Fruit fly (Drosophila melanogaster) whole organism, embryonic: Measurements from ENCODE around the gene Pvf2.

Experiments used
- Ada2b ChIP-seq: fragments of 200-800 bp; sonication (Bioruptor generic); IDR thresholded peaks from 2 replicates; pipeline ENCODE4 v1.3.6; 2022; ENCODE audit warnings: missing biosample characterization, missing genetic modification characterization
- Adf1 ChIP-seq: fragments of 200-800 bp; sonication (Bioruptor generic); IDR thresholded peaks from 2 replicates; pipeline ENCODE4 v1.3.6; 2022; ENCODE audit warnings: missing biosample characterization, missing genetic modification characterization
- CG10267 ChIP-seq: fragments of 200-800 bp; sonication (Bioruptor generic); optimal IDR thresholded peaks from 2 replicates; lab custom pipeline; 2018; ENCODE audit warnings: missing biosample characterization, mild to moderate bottlenecking, missing genetic modification characterization, moderate library complexity
- CG10321 ChIP-seq: fragments of 200-800 bp; sonication (Bioruptor generic); IDR thresholded peaks from 2 replicates; pipeline ENCODE4 v1.3.6; 2022; ENCODE audit warnings: missing biosample characterization, missing genetic modification characterization
- CG10543 ChIP-seq: fragments of 200-800 bp; sonication (Bioruptor generic); optimal IDR thresholded peaks from 3 replicates; lab custom pipeline; 2017; ENCODE audit warnings: missing biosample characterization, mild to moderate bottlenecking, missing genetic modification characterization, moderate library complexity
- CG10654 ChIP-seq: fragments of 200-800 bp; sonication (Bioruptor generic); optimal IDR thresholded peaks from 2 replicates; lab custom pipeline; 2016; ENCODE audit warnings: missing biosample characterization, missing genetic modification characterization
- CG11456 ChIP-seq: fragments of 200-800 bp; sonication (Bioruptor generic); IDR thresholded peaks from 3 replicates; pipeline ENCODE4 v1.3.6; 2022; ENCODE audit warnings: missing biosample characterization, missing genetic modification characterization
- CG11695 ChIP-seq: fragments of 200-800 bp; sonication (Bioruptor generic); IDR thresholded peaks from 3 replicates; pipeline ENCODE4 v1.3.6; 2022; ENCODE audit warnings: missing biosample characterization, missing genetic modification characterization
- CG1233 ChIP-seq: fragments of 200-800 bp; sonication (Bioruptor generic); optimal IDR thresholded peaks from 4 replicates; lab custom pipeline; 2018; ENCODE audit warnings: missing biosample characterization, mild to moderate bottlenecking, missing genetic modification characterization
- CG13624 ChIP-seq: fragments of 200-800 bp; sonication (Bioruptor generic); optimal IDR thresholded peaks from 2 replicates; lab custom pipeline; 2016; ENCODE audit warnings: missing biosample characterization, missing genetic modification characterization
- CG16813 ChIP-seq: fragments of 200-800 bp; sonication (Bioruptor generic); IDR thresholded peaks from 3 replicates; pipeline ENCODE4 v1.3.6; 2022; ENCODE audit warnings: missing biosample characterization, missing genetic modification characterization; ENCODE audit not compliant: partially characterized antibody
- CG17328 ChIP-seq: fragments of 200-800 bp; sonication (Bioruptor generic); IDR thresholded peaks from 2 replicates; pipeline ENCODE4 v1.3.6; 2022; ENCODE audit warnings: missing biosample characterization, missing genetic modification characterization
- CG31388 ChIP-seq: fragments of 200-800 bp; sonication (Bioruptor generic); optimal IDR thresholded peaks from 2 replicates; lab custom pipeline; 2016; ENCODE audit warnings: missing biosample characterization, missing genetic modification characterization
- CG32532 ChIP-seq: fragments of 200-800 bp; sonication (Bioruptor generic); IDR thresholded peaks from 2 replicates; pipeline ENCODE4 v1.3.6; 2022; ENCODE audit warnings: missing biosample characterization, missing genetic modification characterization
- CG33557 ChIP-seq: fragments of 200-800 bp; sonication (Bioruptor generic); optimal IDR thresholded peaks from 2 replicates; lab custom pipeline; 2019; ENCODE audit warnings: missing biosample characterization, mild to moderate bottlenecking, missing genetic modification characterization, moderate library complexity
- CG3995 ChIP-seq: fragments of 200-800 bp; sonication (Bioruptor generic); optimal IDR thresholded peaks from 3 replicates; lab custom pipeline; 2016; ENCODE audit warnings: missing biosample characterization, missing genetic modification characterization
- CG42726 ChIP-seq: fragments of 200-800 bp; sonication (Bioruptor generic); IDR thresholded peaks from 2 replicates; pipeline ENCODE4 v1.3.6; 2022; ENCODE audit warnings: missing biosample characterization, missing genetic modification characterization; ENCODE audit not compliant: partially characterized antibody
- CG6689 ChIP-seq: fragments of 200-800 bp; sonication (Bioruptor generic); IDR thresholded peaks from 2 replicates; pipeline ENCODE4 v1.3.6; 2022; ENCODE audit warnings: missing biosample characterization, missing genetic modification characterization
- CG9437 ChIP-seq: fragments of 200-800 bp; sonication (Bioruptor generic); optimal IDR thresholded peaks from 2 replicates; lab custom pipeline; 2018; ENCODE audit warnings: missing biosample characterization, mild to moderate bottlenecking, missing genetic modification characterization
- CG9817 ChIP-seq: fragments of 200-800 bp; sonication (Bioruptor generic); optimal IDR thresholded peaks from 2 replicates; lab custom pipeline; 2018; ENCODE audit warnings: missing biosample characterization, mild to moderate bottlenecking, missing genetic modification characterization, moderate library complexity
- CoRest ChIP-seq: fragments of 200-800 bp; sonication (Bioruptor generic); optimal IDR thresholded peaks from 3 replicates; lab custom pipeline; 2018; ENCODE audit warnings: missing biosample characterization, mild to moderate bottlenecking, missing genetic modification characterization, moderate library complexity
- HLH54F ChIP-seq: fragments of 200-800 bp; sonication (Bioruptor generic); optimal IDR thresholded peaks from 3 replicates; lab custom pipeline; 2016; ENCODE audit warnings: missing biosample characterization, missing genetic modification characterization
- Lpt ChIP-seq: fragments of >200 bp; optimal IDR thresholded peaks from 2 replicates; lab custom pipeline; 2018; ENCODE audit warnings: missing biosample characterization, missing genetic modification characterization
- Oli ChIP-seq: fragments of 200-800 bp; sonication (Bioruptor generic); optimal IDR thresholded peaks from 2 replicates; lab custom pipeline; 2018; ENCODE audit warnings: missing biosample characterization, mild to moderate bottlenecking, missing genetic modification characterization, moderate library complexity
- Pdp1 ChIP-seq, 2 experiments: fragments of 200-800 bp; sonication (Bioruptor generic); optimal IDR thresholded peaks; 3 replicates each; lab custom pipeline; 2016; ENCODE audit warnings: missing biosample characterization in 2 of 2, missing genetic modification characterization in 2 of 2, mild to moderate bottlenecking in 1 of 2, moderate library complexity in 1 of 2
- Poxn ChIP-seq: fragments of 200-800 bp; sonication (Bioruptor generic); IDR thresholded peaks from 2 replicates; pipeline ENCODE4 v1.3.6; 2022; ENCODE audit warnings: missing biosample characterization, missing genetic modification characterization
- Rfx ChIP-seq: fragments of 200-800 bp; sonication (Bioruptor generic); IDR thresholded peaks from 2 replicates; pipeline ENCODE4 v1.3.6; 2022; ENCODE audit warnings: missing biosample characterization, missing genetic modification characterization
- Spps ChIP-seq: fragments of 200-800 bp; sonication (Bioruptor generic); optimal IDR thresholded peaks from 2 replicates; lab custom pipeline; 2018; ENCODE audit warnings: missing biosample characterization, mild to moderate bottlenecking, missing genetic modification characterization
- Vsx1 ChIP-seq: fragments of 200-800 bp; sonication (Bioruptor generic); optimal IDR thresholded peaks from 2 replicates; lab custom pipeline; 2017; ENCODE audit warnings: missing biosample characterization, mild to moderate bottlenecking, missing genetic modification characterization, missing genetic modification reagents
- Xrp1 ChIP-seq: fragments of 200-800 bp; sonication (Bioruptor generic); IDR thresholded peaks from 2 replicates; pipeline ENCODE4 v1.3.6; 2022; ENCODE audit warnings: missing biosample characterization, missing genetic modification characterization
- al ChIP-seq: fragments of 200-800 bp; sonication (Bioruptor generic); IDR thresholded peaks from 2 replicates; pipeline ENCODE4 v1.3.6; 2022; ENCODE audit warnings: missing biosample characterization, missing genetic modification characterization
- bab2 ChIP-seq: fragments of 200-800 bp; sonication (Bioruptor generic); optimal IDR thresholded peaks from 2 replicates; lab custom pipeline; 2016; ENCODE audit warnings: missing biosample characterization, missing genetic modification characterization
- bigmax ChIP-seq: fragments of 200-800 bp; sonication (Bioruptor generic); optimal IDR thresholded peaks from 2 replicates; lab custom pipeline; 2018; ENCODE audit warnings: missing biosample characterization, mild to moderate bottlenecking, missing genetic modification characterization
- chn ChIP-seq: fragments of 200-800 bp; sonication (Bioruptor generic); optimal IDR thresholded peaks from 2 replicates; lab custom pipeline; 2016; ENCODE audit warnings: missing biosample characterization, missing genetic modification characterization
- crol ChIP-seq: fragments of 200-800 bp; sonication (Bioruptor generic); IDR thresholded peaks from 2 replicates; pipeline ENCODE4 v1.3.6; 2022; ENCODE audit warnings: missing biosample characterization, missing genetic modification characterization
- dysf ChIP-seq: fragments of 200-800 bp; sonication (Bioruptor generic); IDR thresholded peaks from 3 replicates; pipeline ENCODE4 v1.3.6; 2022; ENCODE audit warnings: missing biosample characterization, missing genetic modification characterization
- gce ChIP-seq: fragments of 200-800 bp; sonication (Bioruptor generic); IDR thresholded peaks from 3 replicates; pipeline ENCODE4 v1.3.6; 2022; ENCODE audit warnings: missing biosample characterization, missing genetic modification characterization
- grn ChIP-seq: fragments of 200-800 bp; sonication (Bioruptor generic); optimal IDR thresholded peaks from 3 replicates; lab custom pipeline; 2017; ENCODE audit warnings: missing biosample characterization, missing genetic modification characterization
- kay ChIP-seq: fragments of 200-800 bp; sonication (Bioruptor generic); optimal IDR thresholded peaks from 2 replicates; lab custom pipeline; 2016; ENCODE audit warnings: missing biosample characterization, missing genetic modification characterization
- klu ChIP-seq: fragments of 200-800 bp; sonication (Bioruptor generic); IDR thresholded peaks from 2 replicates; pipeline ENCODE4 v1.3.6; 2022; ENCODE audit warnings: missing biosample characterization, missing genetic modification characterization
- mld ChIP-seq: fragments of 200-800 bp; sonication (Bioruptor generic); IDR thresholded peaks from 3 replicates; pipeline ENCODE4 v1.3.6; 2022; ENCODE audit warnings: missing biosample characterization, missing genetic modification characterization; ENCODE audit not compliant: partially characterized antibody
- nom ChIP-seq: fragments of 200-800 bp; sonication (Bioruptor generic); optimal IDR thresholded peaks from 2 replicates; lab custom pipeline; 2017; ENCODE audit warnings: missing biosample characterization, missing genetic modification characterization, mild to moderate bottlenecking, moderate library complexity, missing genetic modification reagents
- pb ChIP-seq: fragments of 200-800 bp; sonication (Bioruptor generic); optimal IDR thresholded peaks from 3 replicates; lab custom pipeline; 2016; ENCODE audit warnings: missing biosample characterization, missing genetic modification characterization
- pfk ChIP-seq: fragments of 200-800 bp; sonication (Bioruptor generic); optimal IDR thresholded peaks from 2 replicates; lab custom pipeline; 2018; ENCODE audit warnings: missing biosample characterization, mild to moderate bottlenecking, missing genetic modification characterization, moderate library complexity
- rib ChIP-seq: fragments of 200-800 bp; sonication (Bioruptor generic); IDR thresholded peaks from 2 replicates; pipeline ENCODE4 v1.3.6; 2022; ENCODE audit warnings: missing biosample characterization, missing genetic modification characterization
- schlank ChIP-seq: fragments of 200-800 bp; sonication (Bioruptor generic); optimal IDR thresholded peaks from 2 replicates; lab custom pipeline; 2018; ENCODE audit warnings: missing biosample characterization, mild to moderate bottlenecking, missing genetic modification characterization
- scrt ChIP-seq: fragments of 200-800 bp; sonication (Bioruptor generic); optimal IDR thresholded peaks from 2 replicates; lab custom pipeline; 2018; ENCODE audit warnings: missing biosample characterization, mild to moderate bottlenecking, missing genetic modification characterization, moderate library complexity
- sens ChIP-seq: fragments of 200-800 bp; sonication (Bioruptor generic); peaks from one replicate; lab custom pipeline; 2016; ENCODE audit warnings: missing biosample characterization, missing genetic modification characterization
- sens-2 ChIP-seq: fragments of 200-800 bp; sonication (Bioruptor generic); IDR thresholded peaks from 2 replicates; pipeline ENCODE4 v1.3.6; 2022; ENCODE audit warnings: missing biosample characterization, missing genetic modification characterization
- wek ChIP-seq: fragments of 200-800 bp; sonication (Bioruptor generic); optimal IDR thresholded peaks from 3 replicates; lab custom pipeline; 2018; ENCODE audit warnings: missing biosample characterization, mild to moderate bottlenecking, missing genetic modification characterization, moderate library complexity
- zfh1 ChIP-seq: fragments of 200-800 bp; sonication (Bioruptor generic); IDR thresholded peaks from 3 replicates; pipeline ENCODE4 v1.3.6; 2022; ENCODE audit warnings: missing biosample characterization, missing genetic modification characterization

Pvf2 gene

DNA sequence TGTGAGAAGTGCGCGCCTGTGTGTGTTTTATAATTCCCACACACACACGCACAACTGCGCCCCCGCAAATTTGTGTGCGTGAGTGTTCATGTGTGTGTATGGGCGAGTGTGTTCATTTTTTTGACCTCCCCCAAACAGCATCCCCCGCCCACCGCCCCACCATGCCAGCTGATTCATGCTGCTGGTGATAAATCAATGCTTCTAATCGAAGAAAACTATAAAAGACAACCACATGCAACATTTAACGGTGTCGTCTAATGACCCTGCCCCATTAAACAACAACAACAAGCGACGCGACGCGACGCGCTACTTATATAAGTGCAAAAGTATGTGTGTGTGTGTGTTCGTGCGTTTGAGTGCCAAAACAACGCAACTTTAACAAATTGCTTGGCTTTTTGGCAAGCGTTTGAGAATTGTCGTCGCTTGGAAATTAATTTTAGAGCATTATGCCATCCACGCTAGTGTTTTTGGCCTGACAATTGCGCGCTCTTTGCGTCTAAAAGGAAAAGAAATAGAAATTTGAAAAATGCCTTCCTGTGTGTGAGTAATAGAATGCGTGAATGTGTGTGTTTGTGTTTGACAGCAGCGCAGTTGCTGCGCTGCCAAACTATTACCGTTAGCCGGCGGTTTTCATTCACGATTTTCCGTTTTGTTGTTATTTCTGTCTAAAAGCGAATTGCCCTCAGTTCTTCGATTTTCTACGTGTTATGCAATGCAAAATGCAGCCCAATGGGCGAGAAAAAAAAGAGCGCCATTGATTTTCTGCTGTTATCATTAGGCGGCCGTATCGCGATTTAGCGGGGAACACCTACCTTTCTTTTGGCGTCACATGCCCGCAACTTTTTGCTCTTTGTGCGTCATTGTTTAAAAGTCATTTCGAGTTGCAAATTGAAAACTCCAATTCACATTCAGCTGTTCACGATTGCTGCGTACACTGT lies 45.8 kb downstream of the Pvf2 start (continued):
- no peak for TF ChIP-seq CG9437 (GFP tag; lab: Kevin White, UChicago)
- no peak for TF ChIP-seq CG6689
- TF ChIP-seq zfh1 (GFP tag; lab: Robert Waterston, UW) = no peak
- peak; percentile 81 for TF ChIP-seq crol (GFP tag; lab: Robert Waterston, UW)
- 0 out of 2 replicates have a peak, but pooled peaks have one; percentile 10 for TF ChIP-seq rib (GFP tag; lab: Robert Waterston, UW)
- TF ChIP-seq CG11695 (GFP tag; lab: Robert Waterston, UW) = no peak
- TF ChIP-seq scrt (GFP tag; lab: Kevin White, UChicago) = peak; percentile 17
- TF ChIP-seq bab2 (GFP tag; lab: Kevin White, UChicago) = no peak
- no peak for TF ChIP-seq Rfx (GFP tag; lab: Robert Waterston, UW)
- peak; percentile 75 for TF ChIP-seq klu (GFP tag; lab: Robert Waterston, UW)
- no peak for TF ChIP-seq mld
- TF ChIP-seq CG32532 (GFP tag; lab: Robert Waterston, UW) = 0 out of 2 replicates have a peak, but pooled peaks have one; percentile 29
- no peak for TF ChIP-seq CG31388 (GFP tag; lab: Kevin White, UChicago)
- TF ChIP-seq Oli = no peak
- TF ChIP-seq grn (GFP tag; lab: Kevin White, UChicago) = no peak
- TF ChIP-seq CG10654 (GFP tag; lab: Kevin White, UChicago) = no peak
- no peak for TF ChIP-seq Vsx1
- peak; percentile 79 for TF ChIP-seq Adf1 (GFP tag; lab: Robert Waterston, UW)
- no peak for TF ChIP-seq CG1233
- no peak for TF ChIP-seq pb (GFP tag; lab: Kevin White, UChicago)
- no peak for TF ChIP-seq CG10321 (GFP tag; lab: Robert Waterston, UW)
- TF ChIP-seq Ada2b = no peak
- TF ChIP-seq CG10267 = no peak
- 0 out of 2 replicates have a peak, but pooled peaks have one; percentile 7 for TF ChIP-seq CG42726 (GFP tag; lab: Robert Waterston, UW)
- TF ChIP-seq sens = peak; percentile 14
- no peak for TF ChIP-seq Xrp1 (GFP tag; lab: Robert Waterston, UW)
- no peak for TF ChIP-seq CG17328 (GFP tag; lab: Robert Waterston, UW)
- peak; percentile 1 for TF ChIP-seq CG10543 (GFP tag; lab: Kevin White, UChicago)
- peak in 1 of 2 experiments; percentile 86 for TF ChIP-seq Pdp1 (GFP tag; optimal IDR thresholded peaks at IDR 0.05; lab: Kevin White, UChicago)
- TF ChIP-seq pfk (GFP tag; lab: Kevin White, UChicago) = no peak
- TF ChIP-seq CG9817 = no peak
- TF ChIP-seq kay = peak; percentile 27
- TF ChIP-seq CG13624 (GFP tag; lab: Kevin White, UChicago) = no peak

DNA sequence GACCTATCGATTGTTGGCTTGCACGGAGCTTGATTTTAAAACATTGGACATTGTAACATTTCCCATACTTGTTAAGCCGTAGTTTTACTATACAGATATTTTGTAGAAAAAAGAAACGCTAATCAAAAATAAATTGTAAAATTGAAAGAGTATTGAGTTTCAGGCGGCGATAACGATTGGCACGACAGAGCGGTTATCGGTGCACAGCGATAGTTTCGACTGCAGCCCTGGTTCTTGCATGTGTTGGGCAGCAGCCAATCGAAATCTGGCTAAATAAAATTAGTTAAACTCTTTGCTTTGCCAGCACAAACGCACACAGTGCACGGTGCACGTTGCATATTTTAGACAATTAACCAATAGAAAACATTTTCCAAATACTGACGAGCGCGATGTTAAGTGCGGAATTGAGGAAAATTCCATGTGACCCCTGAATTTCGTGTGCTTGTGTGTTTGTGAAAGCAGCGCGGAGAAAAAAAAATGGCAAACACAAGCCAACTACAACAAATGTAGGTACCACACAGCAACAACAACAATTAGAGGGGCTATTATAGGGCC lies 46.6 kb downstream of the Pvf2 start, which contains the start of gene milt:
milt (plus strand) TSS at position 51 of the 555 bp plus-strand sequence.
- TF ChIP-seq schlank (tag; lab: Kevin White, UChicago) (no peak), gce (GFP tag; lab: Robert Waterston, UW) (no peak), Poxn (GFP tag; lab: Robert Waterston, UW) (no peak), HLH54F (no peak), nom (GFP tag; lab: Kevin White, UChicago) (no peak), wek (GFP tag; lab: Kevin White, UChicago) (no peak), sens-2 (GFP tag; lab: Robert Waterston, UW) (no peak), CG11456 (GFP tag; lab: Robert Waterston, UW) (no peak), CG16813 (GFP tag; lab: Robert Waterston, UW) (peak; percentile 85), al (GFP tag; lab: Robert Waterston, UW) (no peak), CG3995 (no peak), chn (GFP tag; lab: Kevin White, UChicago) (no peak), Spps (tag; lab: Kevin White, UChicago) (no peak), dysf (GFP tag; lab: Robert Waterston, UW) (no peak), CoRest (no peak), bigmax (GFP tag; lab: Kevin White, UChicago) (peak; percentile 37), CG33557 (GFP tag; lab: Kevin White, UChicago) (no peak), Lpt (no peak)
